Worm (Caenorhabditis elegans) whole organism, L4/young adult: ENCODE measurements around the gene dpf-4.

Source experiments
- dao-5 ChIP-seq: sonication (generic microtip); optimal IDR thresholded peaks from 2 replicates; lab custom pipeline; 2016; ENCODE audit warnings: missing genotype, missing genetic modification characterization, moderate library complexity, missing compliant biosample characterization
- him-1 ChIP-seq: sonication (generic microtip); optimal IDR thresholded peaks from 2 replicates; lab custom pipeline; 2016; ENCODE audit warnings: missing genotype, missing genetic modification reagents, missing genetic modification characterization, missing compliant biosample characterization

- peak; percentile 83 for TF ChIP-seq him-1 (tag; lab: Kevin White, UChicago)
- TF ChIP-seq dao-5 (tag; lab: Kevin White, UChicago) = no peak
Observed at ce11 chrIII:5845483-5845882, 13.6 kb upstream of the dpf-4 start.
